Fruit fly (Drosophila melanogaster) whole organism, embryonic: ENCODE results near the gene sip1.

Source experiments
- Atf6 ChIP-seq: fragments of 200-800 bp; sonication (Bioruptor generic); IDR thresholded peaks from 2 replicates; pipeline ENCODE4 v1.3.6; 2022; ENCODE audit warnings: missing biosample characterization, missing genetic modification characterization
- CG11456 ChIP-seq: fragments of 200-800 bp; sonication (Bioruptor generic); IDR thresholded peaks from 3 replicates; pipeline ENCODE4 v1.3.6; 2022; ENCODE audit warnings: missing biosample characterization, missing genetic modification characterization
- CG11560 ChIP-seq: fragments of 200-800 bp; sonication (Bioruptor generic); IDR thresholded peaks from 3 replicates; pipeline ENCODE4 v1.3.6; 2022; ENCODE audit warnings: missing biosample characterization, missing genetic modification characterization
- CG11696 ChIP-seq: fragments of 200-800 bp; sonication (Bioruptor generic); IDR thresholded peaks from 2 replicates; pipeline ENCODE4 v1.3.6; 2022; ENCODE audit warnings: missing biosample characterization, missing genetic modification characterization
- CG12744 ChIP-seq: fragments of 200-800 bp; sonication (Bioruptor generic); optimal IDR thresholded peaks from 2 replicates; lab custom pipeline; 2016; ENCODE audit warnings: missing biosample characterization, missing genetic modification characterization
- CG12942 ChIP-seq: fragments of 200-800 bp; sonication (Bioruptor generic); optimal IDR thresholded peaks from 3 replicates; lab custom pipeline; 2016; ENCODE audit warnings: missing biosample characterization, missing genetic modification characterization
- CG14860 ChIP-seq: fragments of 200-800 bp; sonication (Bioruptor generic); IDR thresholded peaks from 3 replicates; pipeline ENCODE4 v1.3.6; 2022; ENCODE audit warnings: missing biosample characterization, missing genetic modification characterization; ENCODE audit not compliant: partially characterized antibody
- CG15011 ChIP-seq: fragments of 200-800 bp; sonication (Bioruptor generic); optimal IDR thresholded peaks from 3 replicates; lab custom pipeline; 2018; ENCODE audit warnings: missing biosample characterization, mild to moderate bottlenecking, missing genetic modification characterization
- CG15269 ChIP-seq: fragments of 200-800 bp; sonication (Bioruptor generic); optimal IDR thresholded peaks from 2 replicates; lab custom pipeline; 2018; ENCODE audit warnings: missing biosample characterization, mild to moderate bottlenecking, missing genetic modification characterization, moderate library complexity
- CG1647 ChIP-seq: fragments of 200-800 bp; sonication (Bioruptor generic); optimal IDR thresholded peaks from 3 replicates; lab custom pipeline; 2016; ENCODE audit warnings: missing biosample characterization, missing genetic modification characterization
- CG2116 ChIP-seq: fragments of 200-800 bp; sonication (Bioruptor generic); optimal IDR thresholded peaks from 3 replicates; lab custom pipeline; 2018; ENCODE audit warnings: missing biosample characterization, mild to moderate bottlenecking, missing genetic modification characterization
- CG2120 ChIP-seq: fragments of 200-800 bp; sonication (Bioruptor generic); optimal IDR thresholded peaks from 3 replicates; lab custom pipeline; 2016; ENCODE audit warnings: missing biosample characterization, missing genetic modification characterization
- CG30403 ChIP-seq: fragments of 200-800 bp; sonication (Bioruptor generic); optimal IDR thresholded peaks from 3 replicates; lab custom pipeline; 2016; ENCODE audit warnings: missing biosample characterization, missing genetic modification characterization
- CG32767 ChIP-seq: fragments of 200-800 bp; sonication (Bioruptor generic); IDR thresholded peaks from 2 replicates; pipeline ENCODE4 v1.3.6; 2022; ENCODE audit warnings: missing biosample characterization, missing genetic modification characterization
- CG32772 ChIP-seq: fragments of 200-800 bp; sonication (Bioruptor generic); IDR thresholded peaks from 2 replicates; pipeline ENCODE4 v1.3.6; 2022; ENCODE audit warnings: missing biosample characterization, missing genetic modification characterization
- CG33557 ChIP-seq: fragments of 200-800 bp; sonication (Bioruptor generic); optimal IDR thresholded peaks from 2 replicates; lab custom pipeline; 2019; ENCODE audit warnings: missing biosample characterization, mild to moderate bottlenecking, missing genetic modification characterization, moderate library complexity
- CG42726 ChIP-seq: fragments of 200-800 bp; sonication (Bioruptor generic); IDR thresholded peaks from 2 replicates; pipeline ENCODE4 v1.3.6; 2022; ENCODE audit warnings: missing biosample characterization, missing genetic modification characterization; ENCODE audit not compliant: partially characterized antibody
- CG4328 ChIP-seq: fragments of 200-800 bp; sonication (Bioruptor generic); optimal IDR thresholded peaks from 3 replicates; lab custom pipeline; 2017; ENCODE audit warnings: missing biosample characterization, missing genetic modification reagents, missing genetic modification characterization
- CG5245 ChIP-seq: fragments of 200-800 bp; sonication (Bioruptor generic); optimal IDR thresholded peaks from 3 replicates; lab custom pipeline; 2016; ENCODE audit warnings: missing biosample characterization, missing genetic modification characterization
- CG7357 ChIP-seq: fragments of 200-800 bp; sonication (Bioruptor generic); IDR thresholded peaks from 3 replicates; pipeline ENCODE4 v1.3.6; 2022; ENCODE audit warnings: missing biosample characterization, missing genetic modification characterization
- CG9215 ChIP-seq: fragments of 200-800 bp; sonication (Bioruptor generic); IDR thresholded peaks from 2 replicates; pipeline ENCODE4 v1.3.6; 2022; ENCODE audit warnings: missing biosample characterization, missing genetic modification characterization
- CG9727 ChIP-seq: fragments of 200-800 bp; sonication (Bioruptor generic); optimal IDR thresholded peaks from 3 replicates; lab custom pipeline; 2017; ENCODE audit warnings: missing biosample characterization, mild to moderate bottlenecking, missing genetic modification characterization
- Dad ChIP-seq: fragments of 200-800 bp; sonication (Bioruptor generic); optimal IDR thresholded peaks from 3 replicates; lab custom pipeline; 2016; ENCODE audit warnings: missing biosample characterization, missing genetic modification characterization
- H15 ChIP-seq: fragments of 200-800 bp; sonication (Bioruptor generic); IDR thresholded peaks from 3 replicates; pipeline ENCODE4 v1.3.6; 2022; ENCODE audit warnings: missing biosample characterization, missing genetic modification characterization
- HLH4C ChIP-seq: fragments of 200-800 bp; sonication (Bioruptor generic); IDR thresholded peaks from 3 replicates; pipeline ENCODE4 v1.3.6; 2022; ENCODE audit warnings: missing biosample characterization, missing genetic modification characterization; ENCODE audit not compliant: partially characterized antibody
- HmgD ChIP-seq: fragments of 200-800 bp; sonication (Bioruptor generic); optimal IDR thresholded peaks from 3 replicates; lab custom pipeline; 2016; ENCODE audit warnings: missing biosample characterization, missing genetic modification characterization
- HmgZ ChIP-seq: fragments of 200-800 bp; sonication (Bioruptor generic); optimal IDR thresholded peaks from 2 replicates; lab custom pipeline; 2018; ENCODE audit warnings: missing biosample characterization, mild to moderate bottlenecking, missing genetic modification characterization
- Hmr ChIP-seq: fragments of 200-800 bp; sonication (Bioruptor generic); optimal IDR thresholded peaks from 3 replicates; lab custom pipeline; 2017; ENCODE audit warnings: mild to moderate bottlenecking, missing biosample characterization, missing genetic modification reagents, missing genetic modification characterization
- Hsf ChIP-seq: fragments of 200-800 bp; sonication (Bioruptor generic); optimal IDR thresholded peaks from 3 replicates; lab custom pipeline; 2016; ENCODE audit warnings: missing biosample characterization, missing genetic modification characterization
- Lim3 ChIP-seq: fragments of 200-800 bp; sonication (Bioruptor generic); IDR thresholded peaks from 2 replicates; pipeline ENCODE4 v1.3.6; 2022; ENCODE audit warnings: missing biosample characterization, missing genetic modification characterization
- Mes4 ChIP-seq: fragments of 200-800 bp; sonication (Bioruptor generic); optimal IDR thresholded peaks from 2 replicates; lab custom pipeline; 2016; ENCODE audit warnings: missing biosample characterization, missing genetic modification characterization
- Mrtf ChIP-seq: fragments of 200-800 bp; sonication (Bioruptor generic); IDR thresholded peaks from 3 replicates; pipeline ENCODE4 v1.3.6; 2022; ENCODE audit warnings: missing biosample characterization, missing genetic modification characterization
- Nf-YA ChIP-seq: fragments of 200-800 bp; sonication (Bioruptor generic); IDR thresholded peaks from 2 replicates; pipeline ENCODE4 v1.3.6; 2022; ENCODE audit warnings: missing biosample characterization, missing genetic modification characterization
- Rfx ChIP-seq: fragments of 200-800 bp; sonication (Bioruptor generic); IDR thresholded peaks from 2 replicates; pipeline ENCODE4 v1.3.6; 2022; ENCODE audit warnings: missing biosample characterization, missing genetic modification characterization
- Side ChIP-seq: fragments of 200-800 bp; sonication (Bioruptor generic); optimal IDR thresholded peaks from 2 replicates; lab custom pipeline; 2016; ENCODE audit warnings: missing biosample characterization, missing genetic modification characterization
- Spps ChIP-seq: fragments of 200-800 bp; sonication (Bioruptor generic); optimal IDR thresholded peaks from 2 replicates; lab custom pipeline; 2018; ENCODE audit warnings: missing biosample characterization, mild to moderate bottlenecking, missing genetic modification characterization
- crp ChIP-seq, 2 experiments: fragments of 200-800 bp; sonication (Bioruptor generic); optimal IDR thresholded peaks; 2 replicates in 1 of 2; 3 replicates in 1 of 2; lab custom pipeline; 2017; ENCODE audit warnings: missing biosample characterization in 2 of 2, missing genetic modification characterization in 2 of 2, mild to moderate bottlenecking in 1 of 2, moderate library complexity in 1 of 2
- danr ChIP-seq: fragments of 200-800 bp; sonication (Bioruptor generic); IDR thresholded peaks from 2 replicates; pipeline ENCODE4 v1.3.6; 2022; ENCODE audit warnings: missing biosample characterization, missing genetic modification characterization
- ems ChIP-seq: fragments of 200-800 bp; sonication (Bioruptor generic); optimal IDR thresholded peaks from 3 replicates; lab custom pipeline; 2016; ENCODE audit warnings: missing biosample characterization, missing genetic modification characterization
- fd64A ChIP-seq: fragments of 200-800 bp; sonication (Bioruptor generic); optimal IDR thresholded peaks from 3 replicates; lab custom pipeline; 2018; ENCODE audit warnings: missing biosample characterization, mild to moderate bottlenecking, missing genetic modification characterization
- gem ChIP-seq: fragments of 200-800 bp; sonication (Bioruptor generic); optimal IDR thresholded peaks from 2 replicates; lab custom pipeline; 2019; ENCODE audit warnings: missing biosample characterization, mild to moderate bottlenecking, missing genetic modification characterization, moderate library complexity
- grau ChIP-seq: fragments of 200-800 bp; optimal IDR thresholded peaks from 3 replicates; lab custom pipeline; 2019; ENCODE audit warnings: missing biosample characterization, mild to moderate bottlenecking, missing genetic modification characterization, moderate library complexity
- gro ChIP-seq: fragments of 200-800 bp; sonication (Bioruptor generic); optimal IDR thresholded peaks from 2 replicates; lab custom pipeline; 2016; ENCODE audit warnings: missing biosample characterization, missing genetic modification characterization
- hbn ChIP-seq: fragments of 200-800 bp; sonication (Bioruptor generic); IDR thresholded peaks from 2 replicates; pipeline ENCODE4 v1.3.6; 2022; ENCODE audit warnings: missing biosample characterization, missing genetic modification characterization; ENCODE audit not compliant: partially characterized antibody
- her ChIP-seq: fragments of 200-800 bp; sonication (Bioruptor generic); optimal IDR thresholded peaks from 2 replicates; lab custom pipeline; 2016; ENCODE audit warnings: missing biosample characterization, missing genetic modification characterization
- ind ChIP-seq: fragments of 200-800 bp; sonication (Bioruptor generic); optimal IDR thresholded peaks from 3 replicates; lab custom pipeline; 2016; ENCODE audit warnings: missing biosample characterization, missing genetic modification characterization
- phol ChIP-seq: fragments of 200-800 bp; sonication (Bioruptor generic); optimal IDR thresholded peaks from 3 replicates; lab custom pipeline; 2018; ENCODE audit warnings: missing biosample characterization, mild to moderate bottlenecking, missing genetic modification characterization, moderate library complexity
- rib ChIP-seq: fragments of 200-800 bp; sonication (Bioruptor generic); IDR thresholded peaks from 2 replicates; pipeline ENCODE4 v1.3.6; 2022; ENCODE audit warnings: missing biosample characterization, missing genetic modification characterization
- sens ChIP-seq: fragments of 200-800 bp; sonication (Bioruptor generic); peaks from one replicate; lab custom pipeline; 2016; ENCODE audit warnings: missing biosample characterization, missing genetic modification characterization
- slbo ChIP-seq: fragments of 200-800 bp; sonication (Bioruptor generic); IDR thresholded peaks from 2 replicates; pipeline ENCODE4 v1.3.6; 2022; ENCODE audit warnings: missing biosample characterization, missing genetic modification characterization
- sob ChIP-seq: fragments of 200-800 bp; sonication (Bioruptor generic); IDR thresholded peaks from 2 replicates; pipeline ENCODE4 v1.3.6; 2022; ENCODE audit warnings: missing biosample characterization, missing genetic modification characterization
- tap ChIP-seq: fragments of 200-800 bp; optimal IDR thresholded peaks from 3 replicates; lab custom pipeline; 2019; ENCODE audit warnings: missing biosample characterization, mild to moderate bottlenecking, missing genetic modification characterization, moderate library complexity
- yki ChIP-seq: fragments of >200 bp; optimal IDR thresholded peaks from 3 replicates; lab custom pipeline; 2018

sip1 gene

dm6 chr2L:5771179-5771578 lies 50.3 kb downstream of the sip1 start (continued):
- TF ChIP-seq Nf-YA (GFP tag; lab: Robert Waterston, UW) = no peak
- TF ChIP-seq Atf6 (GFP tag; lab: Robert Waterston, UW) = 0 out of 2 replicates have a peak, but pooled peaks have one; percentile 18
- TF ChIP-seq CG5245 (GFP tag; lab: Kevin White, UChicago) = peak; percentile 27
- peak; percentile 74 for TF ChIP-seq slbo (GFP tag; lab: Robert Waterston, UW)
- TF ChIP-seq H15 = no peak
- no peak for TF ChIP-seq gro (GFP tag; lab: Kevin White, UChicago)
- TF ChIP-seq sens = peak; percentile 26
- peak; percentile 29 for TF ChIP-seq CG2120 (GFP tag; lab: Kevin White, UChicago)
- TF ChIP-seq fd64A (GFP tag; lab: Kevin White, UChicago) = no peak
- no peak for TF ChIP-seq CG12744 (GFP tag; lab: Kevin White, UChicago)
- no peak for TF ChIP-seq gem (tag; lab: Kevin White, UChicago)
- TF ChIP-seq CG9215 = no peak
- TF ChIP-seq HmgZ (tag; lab: Kevin White, UChicago) = peak; percentile 45
- TF ChIP-seq grau = no peak
- no peak for TF ChIP-seq phol (tag; lab: Kevin White, UChicago)
- TF ChIP-seq CG15011 = no peak
- peak; percentile 51 for TF ChIP-seq ind (GFP tag; lab: Kevin White, UChicago)
- peak; percentile 52 for TF ChIP-seq yki (lab: Kevin White, UChicago)
- 0 out of 2 replicates have a peak, but pooled peaks have one; percentile 10 for TF ChIP-seq CG32772
- no peak for TF ChIP-seq CG33557 (GFP tag; lab: Kevin White, UChicago)
- TF ChIP-seq HmgD (GFP tag; lab: Kevin White, UChicago) = peak; percentile 65
- peak; percentile 85 for TF ChIP-seq Rfx (GFP tag; lab: Robert Waterston, UW)
- no peak for TF ChIP-seq CG7357 (GFP tag; lab: Robert Waterston, UW)
- TF ChIP-seq Dad (GFP tag; lab: Kevin White, UChicago) = no peak
- TF ChIP-seq crp (GFP tag; optimal IDR thresholded peaks at IDR 0.05; lab: Kevin White, UChicago) = no peak
- no peak for TF ChIP-seq Mes4 (GFP tag; lab: Kevin White, UChicago)
- TF ChIP-seq CG11560 = no peak
- no peak for TF ChIP-seq CG2116
- peak; percentile 62 for TF ChIP-seq HLH4C
- TF ChIP-seq CG1647 (GFP tag; lab: Kevin White, UChicago) = no peak
- no peak for TF ChIP-seq CG12942 (GFP tag; lab: Kevin White, UChicago)
- no peak for TF ChIP-seq CG9727 (GFP tag; lab: Kevin White, UChicago)
- peak; percentile 20 for TF ChIP-seq Hsf (GFP tag; lab: Kevin White, UChicago)
- no peak for TF ChIP-seq CG11696
- TF ChIP-seq Mrtf (GFP tag; lab: Robert Waterston, UW) = peak; percentile 65; the same call in 1 of the 3 replicates
- peak; percentile 1 for TF ChIP-seq CG15269 (tag; lab: Kevin White, UChicago)
- TF ChIP-seq Side (GFP tag; lab: Kevin White, UChicago) = no peak
- 0 out of 3 replicates have a peak, but pooled peaks have one; percentile 55 for TF ChIP-seq CG14860 (GFP tag; lab: Robert Waterston, UW)
- TF ChIP-seq CG11456 (GFP tag; lab: Robert Waterston, UW) = peak; percentile 86; the same call in 2 of the 3 replicates
- TF ChIP-seq Spps (tag; lab: Kevin White, UChicago) = no peak
- TF ChIP-seq tap = no peak
- no peak for TF ChIP-seq Hmr (GFP tag; lab: Kevin White, UChicago)
- no peak for TF ChIP-seq Lim3 (GFP tag; lab: Robert Waterston, UW)
- no peak for TF ChIP-seq CG32767 (GFP tag; lab: Robert Waterston, UW)
- no peak for TF ChIP-seq rib (GFP tag; lab: Robert Waterston, UW)
- no peak for TF ChIP-seq ems
- TF ChIP-seq sob (GFP tag; lab: Robert Waterston, UW) = peak; percentile 38; the same call in 1 of the 2 replicates
- TF ChIP-seq CG30403 = peak; percentile 26
- TF ChIP-seq CG42726 = peak; percentile 92
- no peak for TF ChIP-seq her (GFP tag; lab: Kevin White, UChicago)
- TF ChIP-seq CG4328 (GFP tag; lab: Kevin White, UChicago) = no peak
- no peak for TF ChIP-seq hbn (GFP tag; lab: Robert Waterston, UW)
- no peak for TF ChIP-seq danr (GFP tag; lab: Robert Waterston, UW)
